Worm (Caenorhabditis elegans) whole organism, L4 larva: ENCODE data around the gene Y48A5A.1.

Source experiments
- F44E2.7 ChIP-seq: fragments of 200-800 bp; sonication (Bioruptor generic); IDR thresholded peaks from 2 replicates; pipeline ENCODE4 v2.1.2; 2022; ENCODE audit warnings: missing genetic modification characterization, missing compliant biosample characterization
- aly-2 ChIP-seq: sonication (generic microtip); optimal IDR thresholded peaks from 2 replicates; lab custom pipeline; 2018; ENCODE audit warnings: missing biosample characterization, missing genetic modification characterization
- dmd-6 ChIP-seq: fragments of 200-800 bp; sonication (Bioruptor generic); IDR thresholded peaks from 2 replicates; pipeline ENCODE4 v1.3.6; 2022; ENCODE audit warnings: missing genetic modification reagents, missing genetic modification characterization, missing compliant biosample characterization
- dmd-9 ChIP-seq: fragments of 200-800 bp; sonication (Bioruptor generic); IDR thresholded peaks from 2 replicates; pipeline ENCODE4 v1.3.6; 2022; ENCODE audit warnings: missing genetic modification reagents, missing genetic modification characterization, missing compliant biosample characterization
- fos-1 ChIP-seq: fragments of 150-350 bp; optimal IDR thresholded peaks from 2 replicates; lab custom pipeline; 2014; ENCODE audit warnings: missing biosample characterization, missing genetic modification characterization
- mdl-1 ChIP-seq, 2 experiments: fragments of 150-350 bp in 1 of 2; sonication (generic microtip) in 1 of 2; optimal IDR thresholded peaks; 2 replicates each; lab custom pipeline; 2014 to 2017; ENCODE audit warnings: missing biosample characterization in 2 of 2, missing genetic modification characterization in 2 of 2
- nhr-41 ChIP-seq: fragments of 200-800 bp; sonication (Bioruptor generic); IDR thresholded peaks from 2 replicates; pipeline ENCODE4 v1.3.6; 2022; ENCODE audit warnings: missing genetic modification reagents, missing genetic modification characterization, missing compliant biosample characterization
- skn-1 ChIP-seq: fragments of 150-350 bp; optimal IDR thresholded peaks from 2 replicates; lab custom pipeline; 2014; ENCODE audit warnings: missing biosample characterization, missing genetic modification characterization

DNA sequence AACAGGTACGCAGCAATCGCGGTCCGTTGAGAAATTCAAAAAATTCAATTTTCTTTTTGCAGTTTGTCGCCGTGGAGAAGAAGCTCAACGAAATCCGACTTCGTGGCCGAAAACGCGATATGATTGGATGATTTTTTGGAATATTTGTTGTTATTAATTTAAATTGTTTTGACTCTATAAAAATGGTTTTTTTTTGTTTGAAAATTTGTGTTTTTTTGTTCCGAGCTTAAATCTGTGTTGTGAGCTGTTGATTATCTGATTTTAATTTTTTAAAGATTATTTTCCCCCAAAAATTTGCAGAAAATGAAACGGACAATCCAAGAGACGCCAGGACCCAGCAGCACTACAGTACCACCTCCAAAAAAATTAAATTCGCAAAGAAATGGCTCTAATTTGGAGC is 5.7 kb upstream of the Y48A5A.1 start, which contains the start of gene tdpo-1:
- no peak for TF ChIP-seq fos-1
- TF ChIP-seq dmd-6 (GFP tag; lab: Robert Waterston, UW), result no peak
- TF ChIP-seq nhr-41 (GFP tag; lab: Robert Waterston, UW), result no peak
- TF ChIP-seq F44E2.7 (GFP tag; lab: Robert Waterston, UW), result no peak
- TF ChIP-seq skn-1 (tag; lab: Kevin White, UChicago), result no peak
- TF ChIP-seq aly-2 (tag; lab: Kevin White, UChicago), result no peak
- no peak for TF ChIP-seq dmd-9 (GFP tag; lab: Robert Waterston, UW)
- TF ChIP-seq mdl-1 (tag; optimal IDR thresholded peaks at IDR 0.05; lab: Kevin White, UChicago), result no peak
